Worm (Caenorhabditis elegans) whole organism, L3 larva: ENCODE measurements around the gene C40H1.3.

Experiments
- R02D3.7 ChIP-seq: fragments of 150-350 bp; optimal IDR thresholded peaks from 2 replicates; lab custom pipeline; 2014; ENCODE audit warnings: missing biosample characterization, missing genetic modification characterization
- fos-1 ChIP-seq: fragments of 150-350 bp; optimal IDR thresholded peaks from 2 replicates; lab custom pipeline; 2014; ENCODE audit warnings: missing biosample characterization, missing genetic modification characterization
- mml-1 ChIP-seq: fragments of 150-350 bp; sonication (generic microtip); optimal IDR thresholded peaks from 3 replicates; lab custom pipeline; 2014; ENCODE audit warnings: missing biosample characterization, missing genetic modification characterization
- nhr-28 ChIP-seq: fragments of 150-350 bp; optimal IDR thresholded peaks from 2 replicates; lab custom pipeline; 2014; ENCODE audit warnings: missing biosample characterization, missing genetic modification characterization
- nhr-76 ChIP-seq: fragments of 150-350 bp; sonication (generic microtip); optimal IDR thresholded peaks from 5 replicates; lab custom pipeline; 2014; ENCODE audit warnings: missing biosample characterization, missing genetic modification characterization
- nhr-77 ChIP-seq: fragments of 150-350 bp; optimal IDR thresholded peaks from 2 replicates; lab custom pipeline; 2014; ENCODE audit warnings: missing biosample characterization, missing genetic modification characterization
- snpc-4 ChIP-seq: fragments of 150-350 bp; optimal IDR thresholded peaks from 2 replicates; lab custom pipeline; 2014; ENCODE audit warnings: missing biosample characterization, missing genetic modification characterization
- unc-39 ChIP-seq: sonication (generic microtip); optimal IDR thresholded peaks from 4 replicates; lab custom pipeline; 2017; ENCODE audit warnings: missing biosample characterization, missing genetic modification characterization

DNA sequence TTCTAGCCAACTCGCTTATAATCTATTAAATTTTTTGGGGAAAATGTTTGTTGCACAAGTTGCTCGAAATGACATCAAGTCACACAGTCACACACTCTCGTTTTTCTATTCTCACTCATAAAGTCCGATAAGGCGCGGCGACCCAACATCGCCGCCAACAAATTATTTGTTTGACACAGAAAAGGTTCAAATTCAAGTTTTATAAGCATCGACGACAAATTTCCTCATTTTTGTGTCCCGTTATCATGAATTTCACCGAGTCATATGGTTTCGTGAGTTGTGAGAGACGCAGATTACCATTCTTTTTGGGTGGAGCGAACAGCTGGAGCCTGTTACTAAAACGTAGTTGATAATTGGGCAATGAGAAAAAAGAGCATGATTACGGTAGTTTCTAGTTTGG, 39.4 kb downstream of the C40H1.3 start:
- TF ChIP-seq unc-39 (tag; lab: Kevin White, UChicago) = no peak
- TF ChIP-seq snpc-4 (tag; lab: Kevin White, UChicago) = no peak
- TF ChIP-seq mml-1 = no peak
- TF ChIP-seq nhr-77 (tag; lab: Kevin White, UChicago) = no peak
- TF ChIP-seq nhr-76 (tag; lab: Kevin White, UChicago) = no peak
- TF ChIP-seq R02D3.7 = no peak
- no peak for TF ChIP-seq fos-1 (tag; lab: Kevin White, UChicago)
- no peak for TF ChIP-seq nhr-28
